Fruit fly (Drosophila melanogaster) whole organism, embryonic: ENCODE results near the gene CG32767.
A peak's percentile ranks its signal among the peaks of the same experiment; 100 is the strongest.

Source experiments
- Atf6 ChIP-seq: fragments of 200-800 bp; sonication (Bioruptor generic); IDR thresholded peaks from 2 replicates; pipeline ENCODE4 v1.3.6; 2022; ENCODE audit warnings: missing biosample characterization, missing genetic modification characterization
- B-H1 ChIP-seq: fragments of 200-800 bp; sonication (Bioruptor generic); IDR thresholded peaks from 3 replicates; pipeline ENCODE4 v1.3.6; 2022; ENCODE audit warnings: missing biosample characterization, missing genetic modification characterization
- BEAF-32 ChIP-seq: fragments of 200-800 bp; sonication (Bioruptor generic); optimal IDR thresholded peaks from 3 replicates; lab custom pipeline; 2017; ENCODE audit warnings: missing biosample characterization, missing genetic modification characterization, mild to moderate bottlenecking, moderate library complexity, missing genetic modification reagents
- Blimp-1 ChIP-seq: fragments of 200-800 bp; sonication (Bioruptor generic); optimal IDR thresholded peaks from 3 replicates; lab custom pipeline; 2018; ENCODE audit warnings: missing biosample characterization, missing genetic modification characterization, mild to moderate bottlenecking, moderate library complexity, missing genetic modification reagents
- CG12299 ChIP-seq: fragments of 200-800 bp; sonication (Bioruptor generic); optimal IDR thresholded peaks from 2 replicates; lab custom pipeline; 2018; ENCODE audit warnings: missing biosample characterization, mild to moderate bottlenecking, missing genetic modification characterization
- CG14014 ChIP-seq: fragments of 200-800 bp; sonication (Bioruptor generic); IDR thresholded peaks from 2 replicates; pipeline ENCODE4 v1.3.6; 2022; ENCODE audit warnings: missing biosample characterization, missing genetic modification characterization
- CG16815 ChIP-seq: fragments of 200-800 bp; sonication (Bioruptor generic); optimal IDR thresholded peaks from 3 replicates; lab custom pipeline; 2017; ENCODE audit warnings: missing biosample characterization, mild to moderate bottlenecking, missing genetic modification characterization
- CG1792 ChIP-seq: fragments of 200-800 bp; sonication (Bioruptor generic); optimal IDR thresholded peaks from 2 replicates; lab custom pipeline; 2016; ENCODE audit warnings: missing biosample characterization, missing genetic modification characterization
- CG2678 ChIP-seq: fragments of 200-800 bp; sonication (Bioruptor generic); optimal IDR thresholded peaks from 3 replicates; lab custom pipeline; 2019; ENCODE audit warnings: missing biosample characterization, mild to moderate bottlenecking, missing genetic modification characterization, moderate library complexity
- CG2712 ChIP-seq: fragments of 200-800 bp; optimal IDR thresholded peaks from 3 replicates; lab custom pipeline; 2019; ENCODE audit warnings: missing biosample characterization, mild to moderate bottlenecking, missing genetic modification characterization, moderate library complexity
- CG31441 ChIP-seq: fragments of 200-800 bp; sonication (Bioruptor generic); IDR thresholded peaks from 2 replicates; pipeline ENCODE4 v1.3.6; 2022; ENCODE audit warnings: missing biosample characterization, missing genetic modification characterization
- CG4282 ChIP-seq: fragments of 200-800 bp; sonication (Bioruptor generic); optimal IDR thresholded peaks from 2 replicates; lab custom pipeline; 2016; ENCODE audit warnings: missing biosample characterization, missing genetic modification characterization
- CG6175 ChIP-seq: fragments of 200-800 bp; sonication (Bioruptor generic); IDR thresholded peaks from 3 replicates; pipeline ENCODE4 v1.3.6; 2022; ENCODE audit warnings: missing biosample characterization, missing genetic modification characterization
- CG6254 ChIP-seq: fragments of 200-800 bp; sonication (Bioruptor generic); optimal IDR thresholded peaks from 3 replicates; lab custom pipeline; 2017; ENCODE audit warnings: mild to moderate bottlenecking, missing biosample characterization, missing genetic modification reagents, missing genetic modification characterization
- CG7963 ChIP-seq: fragments of 200-800 bp; sonication (Bioruptor generic); IDR thresholded peaks from 3 replicates; pipeline ENCODE4 v1.3.6; 2022; ENCODE audit warnings: missing biosample characterization, missing genetic modification characterization; ENCODE audit not compliant: partially characterized antibody
- CG8089 ChIP-seq: fragments of 200-800 bp; sonication (Bioruptor generic); optimal IDR thresholded peaks from 3 replicates; lab custom pipeline; 2016; ENCODE audit warnings: missing biosample characterization, missing genetic modification characterization
- CG8924 ChIP-seq: fragments of 200-800 bp; optimal IDR thresholded peaks from 3 replicates; lab custom pipeline; 2019; ENCODE audit warnings: missing biosample characterization, mild to moderate bottlenecking, missing genetic modification characterization, moderate library complexity
- CG9437 ChIP-seq: fragments of 200-800 bp; sonication (Bioruptor generic); optimal IDR thresholded peaks from 2 replicates; lab custom pipeline; 2018; ENCODE audit warnings: missing biosample characterization, mild to moderate bottlenecking, missing genetic modification characterization
- CG9609 ChIP-seq: fragments of 200-800 bp; sonication (Bioruptor generic); optimal IDR thresholded peaks from 3 replicates; lab custom pipeline; 2016; ENCODE audit warnings: missing biosample characterization, missing genetic modification characterization
- CHES-1-like ChIP-seq: fragments of 200-800 bp; sonication (Bioruptor generic); optimal IDR thresholded peaks from 2 replicates; lab custom pipeline; 2016; ENCODE audit warnings: missing biosample characterization, missing genetic modification characterization
- Deaf1 ChIP-seq: fragments of 200-800 bp; optimal IDR thresholded peaks from 3 replicates; lab custom pipeline; 2019; ENCODE audit warnings: missing biosample characterization, mild to moderate bottlenecking, missing genetic modification characterization, moderate library complexity
- Dll ChIP-seq: fragments of 200-800 bp; sonication (Bioruptor generic); IDR thresholded peaks from 4 replicates; pipeline ENCODE4 v1.3.6; 2022; ENCODE audit warnings: missing biosample characterization, missing genetic modification characterization; ENCODE audit not compliant: partially characterized antibody
- H15 ChIP-seq: fragments of 200-800 bp; sonication (Bioruptor generic); IDR thresholded peaks from 3 replicates; pipeline ENCODE4 v1.3.6; 2022; ENCODE audit warnings: missing biosample characterization, missing genetic modification characterization
- HLH4C ChIP-seq: fragments of 200-800 bp; sonication (Bioruptor generic); IDR thresholded peaks from 3 replicates; pipeline ENCODE4 v1.3.6; 2022; ENCODE audit warnings: missing biosample characterization, missing genetic modification characterization; ENCODE audit not compliant: partially characterized antibody
- Hr78 ChIP-seq, 2 experiments: fragments of 200-800 bp in 1 of 2; fragments of >200 bp in 1 of 2; sonication (Bioruptor generic) in 1 of 2; optimal IDR thresholded peaks; 2 replicates each; lab custom pipeline; 2017 to 2019; ENCODE audit warnings: missing biosample characterization in 2 of 2, missing genetic modification characterization in 2 of 2, mild to moderate bottlenecking in 1 of 2, moderate library complexity in 1 of 2
- Meics ChIP-seq: fragments of 200-800 bp; sonication (Bioruptor generic); optimal IDR thresholded peaks from 2 replicates; lab custom pipeline; 2017; ENCODE audit warnings: missing biosample characterization, mild to moderate bottlenecking, missing genetic modification characterization
- Mes4 ChIP-seq: fragments of 200-800 bp; sonication (Bioruptor generic); optimal IDR thresholded peaks from 2 replicates; lab custom pipeline; 2016; ENCODE audit warnings: missing biosample characterization, missing genetic modification characterization
- NfI ChIP-seq: fragments of 200-800 bp; sonication (Bioruptor generic); optimal IDR thresholded peaks from 3 replicates; lab custom pipeline; 2018; ENCODE audit warnings: missing biosample characterization, mild to moderate bottlenecking, missing genetic modification characterization, moderate library complexity
- Sin3A ChIP-seq: fragments of >200 bp; optimal IDR thresholded peaks from 2 replicates; lab custom pipeline; 2018
- Spps ChIP-seq: fragments of 200-800 bp; sonication (Bioruptor generic); optimal IDR thresholded peaks from 2 replicates; lab custom pipeline; 2018; ENCODE audit warnings: missing biosample characterization, mild to moderate bottlenecking, missing genetic modification characterization
- aop ChIP-seq: fragments of 200-800 bp; sonication (Bioruptor generic); IDR thresholded peaks from 2 replicates; pipeline ENCODE4 v1.3.6; 2022; ENCODE audit warnings: missing biosample characterization, missing genetic modification characterization
- ara ChIP-seq: fragments of 200-800 bp; sonication (Bioruptor generic); IDR thresholded peaks from 2 replicates; pipeline ENCODE4 v1.3.6; 2022; ENCODE audit warnings: missing biosample characterization, missing genetic modification characterization
- bsh ChIP-seq, 2 experiments: fragments of 200-800 bp; sonication (Bioruptor generic); optimal IDR thresholded peaks; 2 replicates each; lab custom pipeline; 2017 to 2018; ENCODE audit warnings: mild to moderate bottlenecking in 2 of 2, missing biosample characterization in 2 of 2, missing genetic modification characterization in 2 of 2, moderate library complexity in 1 of 2
- crc ChIP-seq: fragments of 200-800 bp; sonication (Bioruptor generic); optimal IDR thresholded peaks from 2 replicates; lab custom pipeline; 2016; ENCODE audit warnings: missing biosample characterization, missing genetic modification characterization
- disco-r ChIP-seq: fragments of 200-800 bp; sonication (Bioruptor generic); optimal IDR thresholded peaks from 2 replicates; lab custom pipeline; 2016; ENCODE audit warnings: missing biosample characterization, missing genetic modification characterization
- fd96Cb ChIP-seq: fragments of 200-800 bp; sonication (Bioruptor generic); optimal IDR thresholded peaks from 2 replicates; lab custom pipeline; 2018; ENCODE audit warnings: missing biosample characterization, mild to moderate bottlenecking, missing genetic modification characterization, moderate library complexity
- fu2 ChIP-seq: fragments of 200-800 bp; sonication (Bioruptor generic); optimal IDR thresholded peaks from 2 replicates; lab custom pipeline; 2016; ENCODE audit warnings: missing biosample characterization, missing genetic modification characterization
- gt ChIP-seq: fragments of 200-800 bp; sonication (Bioruptor generic); IDR thresholded peaks from 2 replicates; pipeline ENCODE4 v1.3.6; 2022; ENCODE audit warnings: missing biosample characterization, missing genetic modification characterization
- h ChIP-seq: fragments of >200 bp; optimal IDR thresholded peaks from 2 replicates; lab custom pipeline; 2017
- knrl ChIP-seq: fragments of 200-800 bp; sonication (Bioruptor generic); IDR thresholded peaks from 3 replicates; pipeline ENCODE4 v1.3.6; 2022; ENCODE audit warnings: missing biosample characterization, missing genetic modification characterization; ENCODE audit not compliant: partially characterized antibody
- lbe ChIP-seq: fragments of 200-800 bp; sonication (Bioruptor generic); optimal IDR thresholded peaks from 2 replicates; lab custom pipeline; 2016; ENCODE audit warnings: missing biosample characterization, mild to moderate bottlenecking, missing genetic modification characterization
- lola ChIP-seq, 3 experiments: fragments of >200 bp in 2 of 3; fragments of 200-800 bp in 1 of 3; sonication (Bioruptor generic) in 1 of 3; optimal IDR thresholded peaks; 2 replicates each; lab custom pipeline; 2017 to 2019; ENCODE audit warnings: missing biosample characterization in 3 of 3, missing genetic modification characterization in 3 of 3, mild to moderate bottlenecking in 1 of 3, moderate library complexity in 1 of 3
- nau ChIP-seq: fragments of 200-800 bp; sonication (Bioruptor generic); optimal IDR thresholded peaks from 3 replicates; lab custom pipeline; 2017; ENCODE audit warnings: missing biosample characterization, mild to moderate bottlenecking, missing genetic modification characterization, missing genetic modification reagents
- run ChIP-seq: fragments of 200-800 bp; sonication (Bioruptor generic); optimal IDR thresholded peaks from 3 replicates; lab custom pipeline; 2018; ENCODE audit warnings: missing biosample characterization, mild to moderate bottlenecking, missing genetic modification characterization
- scrt ChIP-seq: fragments of 200-800 bp; sonication (Bioruptor generic); optimal IDR thresholded peaks from 2 replicates; lab custom pipeline; 2018; ENCODE audit warnings: missing biosample characterization, mild to moderate bottlenecking, missing genetic modification characterization, moderate library complexity
- sens-2 ChIP-seq: fragments of 200-800 bp; sonication (Bioruptor generic); IDR thresholded peaks from 2 replicates; pipeline ENCODE4 v1.3.6; 2022; ENCODE audit warnings: missing biosample characterization, missing genetic modification characterization
- seq ChIP-seq: fragments of 200-800 bp; sonication (Bioruptor generic); IDR thresholded peaks from 2 replicates; pipeline ENCODE4 v1.3.6; 2022; ENCODE audit warnings: missing biosample characterization, missing genetic modification characterization
- slbo ChIP-seq: fragments of 200-800 bp; sonication (Bioruptor generic); IDR thresholded peaks from 2 replicates; pipeline ENCODE4 v1.3.6; 2022; ENCODE audit warnings: missing biosample characterization, missing genetic modification characterization
- toy ChIP-seq: fragments of 200-800 bp; sonication (Bioruptor generic); IDR thresholded peaks from 2 replicates; pipeline ENCODE4 v1.3.6; 2022; ENCODE audit warnings: missing biosample characterization, missing genetic modification characterization
- unc-4 ChIP-seq: fragments of 200-800 bp; sonication (Bioruptor generic); IDR thresholded peaks from 2 replicates; pipeline ENCODE4 v1.3.6; 2022; ENCODE audit warnings: missing biosample characterization, missing genetic modification characterization; ENCODE audit not compliant: partially characterized antibody
- zf30C ChIP-seq: fragments of 200-800 bp; sonication (Bioruptor generic); optimal IDR thresholded peaks from 3 replicates; lab custom pipeline; 2018; ENCODE audit warnings: missing biosample characterization, mild to moderate bottlenecking, missing genetic modification characterization
- zfh1 ChIP-seq: fragments of 200-800 bp; sonication (Bioruptor generic); IDR thresholded peaks from 3 replicates; pipeline ENCODE4 v1.3.6; 2022; ENCODE audit warnings: missing biosample characterization, missing genetic modification characterization

The CG32767 gene

dm6 chrX:5085469-5085868, 901 bp upstream of the CG32767 start, which contains the start of the genes CG15465 and rg (continued):
- TF ChIP-seq CG9609 (GFP tag; lab: Kevin White, UChicago) (no peak), H15 (GFP tag; lab: Robert Waterston, UW) (no peak), CG1792 (no peak), NfI (GFP tag; lab: Kevin White, UChicago) (no peak), Sin3A (lab: Kevin White, UChicago) (no peak), scrt (GFP tag; lab: Kevin White, UChicago) (no peak), B-H1 (no peak), Meics (GFP tag; lab: Kevin White, UChicago) (no peak), Hr78 (GFP tag; optimal IDR thresholded peaks at IDR 0.05; lab: Kevin White, UChicago) (no peak), bsh (GFP tag; optimal IDR thresholded peaks at IDR 0.05; lab: Kevin White, UChicago) (no peak), BEAF-32 (peak; percentile 63), CHES-1-like (no peak), CG6175 (GFP tag; lab: Robert Waterston, UW) (no peak), CG2712 (no peak), disco-r (GFP tag; lab: Kevin White, UChicago) (no peak), Mes4 (GFP tag; lab: Kevin White, UChicago) (no peak), HLH4C (GFP tag; lab: Robert Waterston, UW) (peak; percentile 79), lbe (GFP tag; lab: Kevin White, UChicago) (no peak), slbo (no peak), CG14014 (GFP tag; lab: Robert Waterston, UW) (no peak), Deaf1 (tag; lab: Kevin White, UChicago) (no peak), CG8089 (GFP tag; lab: Kevin White, UChicago) (no peak), gt (GFP tag; lab: Robert Waterston, UW) (no peak), CG8924 (no peak), sens-2 (GFP tag; lab: Robert Waterston, UW) (no peak), toy (GFP tag; lab: Robert Waterston, UW) (no peak), fd96Cb (tag; lab: Kevin White, UChicago) (no peak), aop (GFP tag; lab: Robert Waterston, UW) (no peak), ara (GFP tag; lab: Robert Waterston, UW) (no peak), CG12299 (tag; lab: Kevin White, UChicago) (no peak), fu2 (GFP tag; lab: Kevin White, UChicago) (no peak), CG31441 (no peak), CG9437 (no peak), unc-4 (GFP tag; lab: Robert Waterston, UW) (peak; percentile 64; the same call in 1 of the 2 replicates), Blimp-1 (GFP tag; lab: Kevin White, UChicago) (no peak), CG16815 (GFP tag; lab: Kevin White, UChicago) (no peak), CG2678 (tag; lab: Kevin White, UChicago) (no peak), crc (no peak), knrl (GFP tag; lab: Robert Waterston, UW) (peak; percentile 52; the same call in 1 of the 3 replicates), zfh1 (GFP tag; lab: Robert Waterston, UW) (no peak), Spps (tag; lab: Kevin White, UChicago) (no peak), zf30C (no peak), CG4282 (no peak), Atf6 (GFP tag; lab: Robert Waterston, UW) (no peak), Dll (peak; percentile 63; the same call in 3 of the 4 replicates), run (tag; lab: Kevin White, UChicago) (no peak), nau (no peak), seq (GFP tag; lab: Robert Waterston, UW) (no peak), lola (GFP tag; optimal IDR thresholded peaks at IDR 0.05; lab: Kevin White, UChicago) (no peak), CG7963 (GFP tag; lab: Robert Waterston, UW) (peak; percentile 78), h (lab: Kevin White, UChicago) (no peak), CG6254 (no peak)
